Worm (Caenorhabditis elegans) whole organism, early embryonic: ENCODE measurements around the gene R01H2.4.

Experiments
- aly-1 ChIP-seq: sonication (generic microtip); optimal IDR thresholded peaks from 2 replicates; lab custom pipeline; 2016; ENCODE audit warnings: missing genetic modification characterization, missing compliant biosample characterization
- ama-1 ChIP-seq: fragments of 150-350 bp; optimal IDR thresholded peaks from 2 replicates; lab custom pipeline; 2014
- ceh-13 ChIP-seq: fragments of 200-800 bp; sonication (Bioruptor generic); optimal IDR thresholded peaks from 2 replicates; lab custom pipeline; 2018; ENCODE audit warnings: mild to moderate bottlenecking, missing genetic modification characterization, missing compliant biosample characterization
- flt-1 ChIP-seq: fragments of 200-800 bp; sonication (Bioruptor generic); IDR thresholded peaks from 2 replicates; pipeline ENCODE4 v1.3.6; 2022; ENCODE audit warnings: missing genetic modification characterization, missing compliant biosample characterization
- hmbx-1 ChIP-seq: sonication (generic microtip); optimal IDR thresholded peaks from 2 replicates; lab custom pipeline; 2016; ENCODE audit warnings: mild to moderate bottlenecking, missing genetic modification characterization, missing compliant biosample characterization
- pes-1 ChIP-seq: fragments of 200-800 bp; sonication (Bioruptor generic); IDR thresholded peaks from 2 replicates; pipeline ENCODE4 v1.3.6; 2022; ENCODE audit warnings: missing genetic modification reagents, missing genetic modification characterization, missing compliant biosample characterization
- scrt-1 ChIP-seq: fragments of 200-800 bp; sonication (Bioruptor generic); IDR thresholded peaks from 2 replicates; pipeline ENCODE4 v1.3.6; 2022; ENCODE audit warnings: missing genetic modification characterization, missing compliant biosample characterization
- sea-1 ChIP-seq: fragments of 200-800 bp; sonication (Bioruptor generic); conservative IDR thresholded peaks from 2 replicates; pipeline ENCODE4 v1.3.6; 2022; ENCODE audit warnings: missing genetic modification characterization, missing compliant biosample characterization
- tbx-37 ChIP-seq: fragments of 200-800 bp; sonication (Bioruptor generic); conservative IDR thresholded peaks from 2 replicates; pipeline ENCODE4 v1.3.6; 2022; ENCODE audit warnings: missing genetic modification reagents, missing genetic modification characterization, missing compliant biosample characterization
- tra-4 ChIP-seq: sonication (generic microtip); optimal IDR thresholded peaks from 2 replicates; lab custom pipeline; 2017; ENCODE audit warnings: missing genetic modification characterization, missing compliant biosample characterization

ce11 chrIII:7032070-7032469 is 32.0 kb downstream of the R01H2.4 start:
- no peak for TF ChIP-seq aly-1
- TF ChIP-seq tbx-37 = no peak
- no peak for TF ChIP-seq ama-1
- no peak for TF ChIP-seq tra-4
- TF ChIP-seq ceh-13 (GFP tag; lab: Kevin White, UChicago) = no peak
- TF ChIP-seq sea-1 = no peak
- no peak for TF ChIP-seq hmbx-1 (tag; lab: Kevin White, UChicago)
- no peak for TF ChIP-seq scrt-1 (GFP tag; lab: Robert Waterston, UW)
- no peak for TF ChIP-seq flt-1 (GFP tag; lab: Robert Waterston, UW)
- no peak for TF ChIP-seq pes-1 (GFP tag; lab: Robert Waterston, UW)
